Worm (Caenorhabditis elegans) whole organism, late embryonic: ENCODE results near the gene F46F3.3.

Experiments used
- ahr-1 ChIP-seq: sonication (generic microtip); optimal IDR thresholded peaks from 2 replicates; lab custom pipeline; 2016; ENCODE audit warnings: missing genetic modification characterization, missing compliant biosample characterization
- ceh-9 ChIP-seq: sonication (generic microtip); optimal IDR thresholded peaks from 2 replicates; lab custom pipeline; 2016; ENCODE audit warnings: mild to moderate bottlenecking, missing genetic modification characterization, inconsistent platforms, missing compliant biosample characterization
- fkh-10 ChIP-seq: fragments of 150-350 bp; optimal IDR thresholded peaks from 2 replicates; lab custom pipeline; 2014; ENCODE audit warnings: missing biosample characterization, missing genetic modification reagents, missing genetic modification characterization
- lin-11 ChIP-seq: fragments of 200-800 bp; sonication (Bioruptor generic); optimal IDR thresholded peaks from 2 replicates; lab custom pipeline; 2018; ENCODE audit warnings: mild to moderate bottlenecking, missing genetic modification characterization, missing compliant biosample characterization
- nfya-1 ChIP-seq: sonication (generic microtip); optimal IDR thresholded peaks from 2 replicates; lab custom pipeline; 2017; ENCODE audit warnings: missing genetic modification characterization, mild to moderate bottlenecking, missing compliant biosample characterization, antibody characterized with exemption, moderate library complexity
- pha-4 ChIP-seq: fragments of 150-350 bp; optimal IDR thresholded peaks from 2 replicates; lab custom pipeline; 2018; ENCODE audit warnings: missing biosample characterization, missing genetic modification reagents, missing genetic modification characterization
- pqm-1 ChIP-seq: sonication (generic microtip); optimal IDR thresholded peaks from 2 replicates; lab custom pipeline; 2016; ENCODE audit warnings: missing genetic modification characterization, missing compliant biosample characterization

ce11 chrV:11677030-11677429 lies 9.8 kb downstream of the F46F3.3 start:
- TF ChIP-seq ceh-9 (no peak), lin-11 (tag; lab: Kevin White, UChicago) (no peak), ahr-1 (tag; lab: Kevin White, UChicago) (no peak), pqm-1 (tag; lab: Kevin White, UChicago) (no peak), pha-4 (tag; lab: Kevin White, UChicago) (no peak), nfya-1 (tag; lab: Kevin White, UChicago) (peak; percentile 61), fkh-10 (no peak)
